Worm (Caenorhabditis elegans): ENCODE measurements around the gene ZK813.7.

- TF ChIP-seq tab-1 (GFP tag; IDR thresholded peaks at IDR 0.05) (no peak), klf-2 (GFP tag; conservative IDR thresholded peaks at IDR 0.05) (no peak), T22C8.4 (GFP tag; IDR thresholded peaks at IDR 0.05) (no peak), med-1 (GFP tag; optimal IDR thresholded peaks at IDR 0.05; ENCODE audit: insufficient read depth) (no peak), cog-1 (tag; optimal IDR thresholded peaks at IDR 0.05) (no peak)
Observed at ce11 chrX:3470307-3470706, 25.7 kb downstream of the ZK813.7 start.

Measured in whole organism, midembryonic.